Worm (Caenorhabditis elegans): Measurements from ENCODE around the gene D1046.4.

The D1046.4 gene

ce11 chrIV:8927093-8927492, 6.6 kb upstream of the D1046.4 start (continued):
- TF ChIP-seq Y56A3A.18 (GFP tag; IDR thresholded peaks at IDR 0.05): peak; percentile 85
- TF ChIP-seq C17E4.6 (GFP tag; IDR thresholded peaks at IDR 0.05): peak; percentile 60
- TF ChIP-seq F10E7.11 (tag; optimal IDR thresholded peaks at IDR 0.05): peak; percentile 92
- TF ChIP-seq B0019.2 (GFP tag; conservative IDR thresholded peaks at IDR 0.05): 0 out of 2 replicates have a peak, but pooled peaks have one; percentile 43
- TF ChIP-seq F22D6.2 (tag; optimal IDR thresholded peaks at IDR 0.05): peak; percentile 51
- TF ChIP-seq attf-6 (GFP tag; IDR thresholded peaks at IDR 0.05): peak; percentile 48; the same call in 1 of the 2 replicates
- peak; percentile 84 for TF ChIP-seq ceh-27 (GFP tag; optimal IDR thresholded peaks at IDR 0.05)
- TF ChIP-seq efl-1 (GFP tag; optimal IDR thresholded peaks at IDR 0.05): peak; percentile 40
- peak; percentile 89 for TF ChIP-seq ekl-4 (GFP tag; IDR thresholded peaks at IDR 0.05)
- TF ChIP-seq ceh-91 (GFP tag; IDR thresholded peaks at IDR 0.05): 0 out of 2 replicates have a peak, but pooled peaks have one; percentile 7
- 0 out of 2 replicates have a peak, but pooled peaks have one; percentile 15 for TF ChIP-seq Y53F4B.3 (GFP tag; IDR thresholded peaks at IDR 0.05)
- peak; percentile 87 for TF ChIP-seq attf-3 (GFP tag; conservative IDR thresholded peaks at IDR 0.05)
- TF ChIP-seq nhr-90 (tag; optimal IDR thresholded peaks at IDR 0.05): peak; percentile 96
- TF ChIP-seq tbx-9 (tag; optimal IDR thresholded peaks at IDR 0.05; ENCODE audit: borderline replicate concordance): peak; percentile 89
- TF ChIP-seq mxl-1 (tag; optimal IDR thresholded peaks at IDR 0.05): peak; percentile 80
- TF ChIP-seq ZK185.1 (tag; optimal IDR thresholded peaks at IDR 0.05; ENCODE audit: poor library complexity, severe bottlenecking): peak; percentile 91
- peak; percentile 78 for TF ChIP-seq ztf-26 (tag; optimal IDR thresholded peaks at IDR 0.05)
- TF ChIP-seq ceh-58 (GFP tag; IDR thresholded peaks at IDR 0.05): 0 out of 2 replicates have a peak, but pooled peaks have one; percentile 30
- TF ChIP-seq bed-2 (GFP tag; IDR thresholded peaks at IDR 0.05): no peak
- peak; percentile 93 for TF ChIP-seq ets-4 (GFP tag; optimal IDR thresholded peaks at IDR 0.05)
- peak; percentile 84; the same call in 1 of the 2 replicates for TF ChIP-seq aptf-3 (GFP tag; IDR thresholded peaks at IDR 0.05)
- peak; percentile 89 for TF ChIP-seq B0336.3 (GFP tag; IDR thresholded peaks at IDR 0.05)
- peak; percentile 94 for TF ChIP-seq ceh-79 (tag; optimal IDR thresholded peaks at IDR 0.05)
- TF ChIP-seq Y95B8A.8 (GFP tag; IDR thresholded peaks at IDR 0.05): 0 out of 2 replicates have a peak, but pooled peaks have one; percentile 40
- TF ChIP-seq tlf-1 (GFP tag; optimal IDR thresholded peaks at IDR 0.05): peak; percentile 74
- peak; percentile 92 for TF ChIP-seq F52B5.7 (tag; optimal IDR thresholded peaks at IDR 0.05)
- TF ChIP-seq repo-1 (tag; optimal IDR thresholded peaks at IDR 0.05): peak; percentile 94
- TF ChIP-seq akir-1 (GFP tag; optimal IDR thresholded peaks at IDR 0.05): peak; percentile 32
- peak; percentile 68 for TF ChIP-seq him-1 (tag; optimal IDR thresholded peaks at IDR 0.05)
- TF ChIP-seq F39B2.1 (GFP tag; IDR thresholded peaks at IDR 0.05): no peak
- TF ChIP-seq ceh-40 (GFP tag; IDR thresholded peaks at IDR 0.05): 0 out of 2 replicates have a peak, but pooled peaks have one; percentile 54
- TF ChIP-seq sdz-38 (tag; optimal IDR thresholded peaks at IDR 0.05): no peak
- TF ChIP-seq cebp-2 (GFP tag; IDR thresholded peaks at IDR 0.05): peak; percentile 86; the same call in 1 of the 2 replicates
- peak; percentile 90 to 94 for TF ChIP-seq rec-8 (tag; optimal IDR thresholded peaks at IDR 0.05)
- peak; percentile 94 for TF ChIP-seq chd-7 (tag; optimal IDR thresholded peaks at IDR 0.05)
- peak; percentile 75 for TF ChIP-seq nhr-80 (tag; optimal IDR thresholded peaks at IDR 0.05)
- peak; percentile 38 for TF ChIP-seq ccch-3 (GFP tag; optimal IDR thresholded peaks at IDR 0.05)
- TF ChIP-seq sea-2 (GFP tag; IDR thresholded peaks at IDR 0.05): peak; percentile 83
- peak; percentile 93 for TF ChIP-seq fkh-3 (tag; optimal IDR thresholded peaks at IDR 0.05)
- TF ChIP-seq sptf-2 (GFP tag; optimal IDR thresholded peaks at IDR 0.05): peak; percentile 95
